Worm (Caenorhabditis elegans) whole organism, L4 larva: ENCODE data around the gene ifo-1.

ENCODE experiments used
- F44E2.7 ChIP-seq: fragments of 200-800 bp; sonication (Bioruptor generic); IDR thresholded peaks from 2 replicates; pipeline ENCODE4 v2.1.2; 2022; ENCODE audit warnings: missing genetic modification characterization, missing compliant biosample characterization
- Y105C5A.15 ChIP-seq: fragments of 200-800 bp; sonication (Bioruptor generic); IDR thresholded peaks from 2 replicates; pipeline ENCODE4 v1.3.6; 2022; ENCODE audit warnings: missing genetic modification characterization, missing compliant biosample characterization
- Y48G9A.11 ChIP-seq: fragments of 200-800 bp; sonication (Bioruptor generic); IDR thresholded peaks from 2 replicates; pipeline ENCODE4 v1.3.6; 2022; ENCODE audit warnings: missing genetic modification reagents, missing genetic modification characterization, missing compliant biosample characterization
- ZK337.2 ChIP-seq: fragments of 200-800 bp; sonication (Bioruptor generic); IDR thresholded peaks from 2 replicates; pipeline ENCODE4 v1.3.6; 2022; ENCODE audit warnings: missing genetic modification reagents, missing genetic modification characterization, missing compliant biosample characterization
- aha-1 ChIP-seq: fragments of 150-350 bp; peaks from one replicate; lab custom pipeline; 2014; ENCODE audit warnings: missing biosample characterization, missing genetic modification characterization
- ama-1 ChIP-seq: fragments of 150-350 bp; optimal IDR thresholded peaks from 2 replicates; lab custom pipeline; 2014; ENCODE audit warnings: inconsistent platforms, mixed read lengths
- arid-1 ChIP-seq: fragments of 200-800 bp; sonication (Bioruptor generic); conservative IDR thresholded peaks from 2 replicates; pipeline ENCODE4 v1.3.6; 2022; ENCODE audit warnings: missing genetic modification reagents, missing genetic modification characterization, missing compliant biosample characterization
- attf-4 ChIP-seq: sonication (generic microtip); optimal IDR thresholded peaks from 3 replicates; lab custom pipeline; 2017; ENCODE audit warnings: missing biosample characterization, missing genetic modification characterization
- ces-1 ChIP-seq: fragments of 150-350 bp; sonication (generic microtip); optimal IDR thresholded peaks from 4 replicates; lab custom pipeline; 2014; ENCODE audit warnings: missing biosample characterization, missing genetic modification reagents, missing genetic modification characterization
- daf-19 ChIP-seq: fragments of 200-800 bp; sonication (Bioruptor generic); conservative IDR thresholded peaks from 2 replicates; pipeline ENCODE4 v1.3.6; 2022; ENCODE audit warnings: missing genetic modification characterization, missing compliant biosample characterization
- daf-8 ChIP-seq: fragments of 200-800 bp; sonication (Bioruptor generic); IDR thresholded peaks from 2 replicates; pipeline ENCODE4 v1.3.6; 2022; ENCODE audit warnings: missing genetic modification characterization, missing compliant biosample characterization
- dmd-6 ChIP-seq: fragments of 200-800 bp; sonication (Bioruptor generic); IDR thresholded peaks from 2 replicates; pipeline ENCODE4 v1.3.6; 2022; ENCODE audit warnings: missing genetic modification reagents, missing genetic modification characterization, missing compliant biosample characterization
- dmd-8 ChIP-seq: fragments of 200-800 bp; sonication (Bioruptor generic); IDR thresholded peaks from 2 replicates; pipeline ENCODE4 v1.3.6; 2022; ENCODE audit warnings: missing genetic modification characterization, missing compliant biosample characterization
- dmd-9 ChIP-seq: fragments of 200-800 bp; sonication (Bioruptor generic); IDR thresholded peaks from 2 replicates; pipeline ENCODE4 v1.3.6; 2022; ENCODE audit warnings: missing genetic modification reagents, missing genetic modification characterization, missing compliant biosample characterization
- dpl-1 ChIP-seq: fragments of 150-350 bp; optimal IDR thresholded peaks from 2 replicates; lab custom pipeline; 2014; ENCODE audit warnings: missing biosample characterization, missing genetic modification reagents, missing genetic modification characterization
- dve-1 ChIP-seq: sonication (generic microtip); optimal IDR thresholded peaks from 2 replicates; lab custom pipeline; 2017; ENCODE audit warnings: antibody characterized with exemption, mild to moderate bottlenecking, missing genetic modification characterization, missing compliant biosample characterization; ENCODE audit not compliant: insufficient read depth
- gei-8 ChIP-seq: fragments of 200-800 bp; sonication (Bioruptor generic); optimal IDR thresholded peaks from 2 replicates; lab custom pipeline; 2018; ENCODE audit warnings: mild to moderate bottlenecking, missing genetic modification characterization, missing compliant biosample characterization
- hlh-11 ChIP-seq: fragments of 200-800 bp; sonication (Bioruptor generic); optimal IDR thresholded peaks from 2 replicates; lab custom pipeline; 2018; ENCODE audit warnings: mild to moderate bottlenecking, missing genetic modification characterization, missing compliant biosample characterization
- hlh-30 ChIP-seq: sonication (generic microtip); optimal IDR thresholded peaks from 2 replicates; lab custom pipeline; 2017; ENCODE audit warnings: antibody characterized with exemption, mild to moderate bottlenecking, missing genetic modification characterization, missing compliant biosample characterization; ENCODE audit not compliant: insufficient read depth
- lin-13 ChIP-seq: fragments of 150-350 bp; optimal IDR thresholded peaks from 2 replicates; lab custom pipeline; 2014; ENCODE audit warnings: missing biosample characterization, missing genetic modification reagents, missing genetic modification characterization
- lir-3 ChIP-seq: sonication (generic microtip); optimal IDR thresholded peaks from 2 replicates; lab custom pipeline; 2016; ENCODE audit warnings: mild to moderate bottlenecking, missing genetic modification characterization, missing compliant biosample characterization
- mdl-1 ChIP-seq, 2 experiments: fragments of 150-350 bp in 1 of 2; sonication (generic microtip) in 1 of 2; optimal IDR thresholded peaks; 2 replicates each; lab custom pipeline; 2014 to 2017; ENCODE audit warnings: missing biosample characterization in 2 of 2, missing genetic modification characterization in 2 of 2
- nhr-10 ChIP-seq: fragments of 150-350 bp; optimal IDR thresholded peaks from 2 replicates; lab custom pipeline; 2014; ENCODE audit warnings: missing biosample characterization, missing genetic modification characterization
- nhr-111 ChIP-seq: fragments of 200-800 bp; sonication (Bioruptor generic); optimal IDR thresholded peaks from 2 replicates; lab custom pipeline; 2018; ENCODE audit warnings: mild to moderate bottlenecking, missing genetic modification characterization, missing compliant biosample characterization
- nhr-25 ChIP-seq: sonication (generic microtip); optimal IDR thresholded peaks from 2 replicates; lab custom pipeline; 2017; ENCODE audit warnings: missing genetic modification characterization, mild to moderate bottlenecking, missing compliant biosample characterization, antibody characterized with exemption, moderate library complexity, borderline replicate concordance; ENCODE audit not compliant: insufficient read depth
- nhr-28 ChIP-seq: fragments of 150-350 bp; optimal IDR thresholded peaks from 2 replicates; lab custom pipeline; 2014; ENCODE audit warnings: missing biosample characterization, missing genetic modification characterization
- nhr-41 ChIP-seq: fragments of 200-800 bp; sonication (Bioruptor generic); IDR thresholded peaks from 2 replicates; pipeline ENCODE4 v1.3.6; 2022; ENCODE audit warnings: missing genetic modification reagents, missing genetic modification characterization, missing compliant biosample characterization
- nhr-76 ChIP-seq: fragments of 150-350 bp; optimal IDR thresholded peaks from 2 replicates; lab custom pipeline; 2014; ENCODE audit warnings: missing biosample characterization, missing genetic modification characterization
- php-3 ChIP-seq: fragments of 200-800 bp; sonication (Bioruptor generic); IDR thresholded peaks from 2 replicates; pipeline ENCODE4 v1.3.6; 2022; ENCODE audit warnings: missing genetic modification reagents, missing genetic modification characterization, missing compliant biosample characterization
- pqm-1 ChIP-seq: sonication (generic microtip); optimal IDR thresholded peaks from 2 replicates; lab custom pipeline; 2017; ENCODE audit warnings: missing biosample characterization, missing genetic modification characterization
- saeg-2 ChIP-seq: fragments of 200-800 bp; sonication (Bioruptor generic); IDR thresholded peaks from 2 replicates; pipeline ENCODE4 v1.3.6; 2022; ENCODE audit warnings: missing genetic modification reagents, missing genetic modification characterization, missing compliant biosample characterization
- sdz-12 ChIP-seq: fragments of 200-800 bp; sonication (Bioruptor generic); optimal IDR thresholded peaks from 2 replicates; lab custom pipeline; 2018; ENCODE audit warnings: mild to moderate bottlenecking, missing genetic modification characterization, missing compliant biosample characterization
- skn-1 ChIP-seq: fragments of 150-350 bp; optimal IDR thresholded peaks from 2 replicates; lab custom pipeline; 2014; ENCODE audit warnings: missing biosample characterization, missing genetic modification characterization
- unc-39 ChIP-seq: sonication (generic microtip); optimal IDR thresholded peaks from 2 replicates; lab custom pipeline; 2017; ENCODE audit warnings: missing biosample characterization, missing genetic modification characterization
- unc-62 ChIP-seq, 3 experiments: fragments of 150-350 bp in 1 of 3; sonication (generic microtip); optimal IDR thresholded peaks in 2 of 3; peaks in 1 of 3; 1 replicate in 1 of 3; 2 replicates in 2 of 3; lab custom pipeline; 2014 to 2017; ENCODE audit warnings: missing biosample characterization in 3 of 3, missing genetic modification characterization in 3 of 3, missing genetic modification reagents in 3 of 3, missing genotype in 1 of 3
- zag-1 ChIP-seq: fragments of 150-350 bp; optimal IDR thresholded peaks from 2 replicates; lab custom pipeline; 2014; ENCODE audit warnings: missing biosample characterization, missing genetic modification characterization
- zfp-3 ChIP-seq: fragments of 200-800 bp; sonication (Bioruptor generic); conservative IDR thresholded peaks from 2 replicates; pipeline ENCODE4 v1.3.6; 2022; ENCODE audit warnings: missing genetic modification reagents, missing genetic modification characterization, missing compliant biosample characterization

ifo-1 gene

DNA sequence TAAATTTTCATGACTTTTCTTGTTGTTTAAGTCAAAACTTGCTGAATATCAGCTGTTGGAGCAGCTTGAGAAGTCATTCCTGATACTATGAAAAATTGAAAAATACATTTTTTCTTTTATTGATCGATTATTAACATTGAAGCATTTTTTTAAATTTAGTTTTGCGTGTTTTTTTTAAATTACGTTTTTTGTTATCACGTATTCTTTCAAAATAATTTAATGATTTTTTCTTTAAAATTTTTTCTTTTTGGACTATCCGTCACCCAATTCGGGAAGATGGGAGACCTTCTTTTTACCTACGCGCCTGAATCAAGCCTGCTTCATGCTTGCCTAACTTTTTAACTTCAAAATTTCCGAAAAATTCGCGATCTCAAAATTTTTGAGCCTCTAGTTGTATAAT, 32.3 kb downstream of the ifo-1 start, which contains the start of gene F42C5.5:
Gene F42C5.5, minus strand, starts transcription at position 101 of the 400 bp plus-strand sequence.
- TF ChIP-seq Y48G9A.11 (no peak), dmd-8 (GFP tag; lab: Robert Waterston, UW) (no peak), nhr-41 (GFP tag; lab: Robert Waterston, UW) (no peak), ZK337.2 (GFP tag; lab: Robert Waterston, UW) (no peak), daf-8 (no peak), gei-8 (GFP tag; lab: Kevin White, UChicago) (no peak), lin-13 (GFP tag; lab: Kevin White, UChicago) (no peak), mdl-1 (tag; optimal IDR thresholded peaks at IDR 0.05; lab: Kevin White, UChicago) (no peak), ces-1 (GFP tag; lab: Kevin White, UChicago) (no peak), nhr-111 (GFP tag; lab: Kevin White, UChicago) (no peak), skn-1 (tag; lab: Kevin White, UChicago) (no peak), zag-1 (no peak), saeg-2 (no peak), daf-19 (GFP tag; lab: Robert Waterston, UW) (no peak), Y105C5A.15 (no peak), ama-1 (lab: Kevin White, UChicago) (no peak), unc-62 (GFP tag; optimal IDR thresholded peaks at IDR 0.05 in 1 of 2; lab: Kevin White, UChicago) (no peak), unc-62 (tag; optimal IDR thresholded peaks at IDR 0.05; lab: Kevin White, UChicago) (no peak), php-3 (GFP tag; lab: Robert Waterston, UW) (no peak), hlh-11 (tag; lab: Kevin White, UChicago) (no peak), zfp-3 (no peak)

DNA sequence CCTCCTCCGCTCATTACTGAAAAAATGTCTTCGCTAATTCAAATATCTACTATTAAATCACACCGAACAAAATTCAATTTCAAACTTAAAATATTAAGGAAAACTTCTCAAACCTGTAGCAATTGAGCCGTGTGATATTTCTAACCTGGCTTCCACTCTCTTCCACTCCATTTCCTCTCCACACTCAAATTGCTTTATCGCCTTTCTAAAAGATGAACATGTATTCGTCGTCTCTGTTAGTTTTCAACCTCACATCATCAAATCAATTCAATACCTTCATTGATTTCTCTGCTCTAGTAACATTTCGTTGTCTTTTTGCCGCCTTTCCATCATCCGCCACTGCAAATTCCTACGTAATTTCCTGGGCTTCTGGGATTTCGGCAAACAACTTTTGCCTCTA, 34.5 kb downstream of the ifo-1 start, which contains the start of gene F42C5.4:
Gene F42C5.4, minus strand, starts transcription at position 171 of the 400 bp plus-strand sequence.
- TF ChIP-seq aha-1 (tag; lab: Kevin White, UChicago) (peak; percentile 91), nhr-25 (tag; lab: Kevin White, UChicago) (no peak)

DNA sequence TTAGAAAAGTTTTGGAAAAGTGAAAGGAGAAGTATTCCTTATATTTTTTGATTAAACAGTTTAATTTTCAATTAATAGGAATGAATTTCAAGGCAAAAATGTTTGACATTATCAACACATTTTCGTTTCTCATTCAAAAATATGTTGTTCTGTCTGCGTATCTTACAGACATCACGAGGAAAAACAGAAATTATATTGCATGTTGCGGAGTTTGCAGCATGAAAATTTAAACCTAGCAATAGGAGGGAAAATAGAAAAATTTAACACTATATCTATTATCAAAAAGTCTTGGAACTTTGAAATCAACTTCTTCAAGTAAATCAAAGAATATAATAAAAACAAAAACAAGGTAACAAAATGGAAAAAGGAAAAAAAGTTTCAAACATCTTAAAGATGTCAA, 35.4 kb downstream of the ifo-1 start:
- peak; percentile 2 for TF ChIP-seq dve-1 (tag; lab: Kevin White, UChicago)
- TF ChIP-seq nhr-76 (tag; lab: Kevin White, UChicago): no peak
- TF ChIP-seq hlh-30 (tag; lab: Kevin White, UChicago): peak; percentile 75
- peak; percentile 12 for TF ChIP-seq nhr-28
- TF ChIP-seq dpl-1 (GFP tag; lab: Kevin White, UChicago): peak; percentile 28

DNA sequence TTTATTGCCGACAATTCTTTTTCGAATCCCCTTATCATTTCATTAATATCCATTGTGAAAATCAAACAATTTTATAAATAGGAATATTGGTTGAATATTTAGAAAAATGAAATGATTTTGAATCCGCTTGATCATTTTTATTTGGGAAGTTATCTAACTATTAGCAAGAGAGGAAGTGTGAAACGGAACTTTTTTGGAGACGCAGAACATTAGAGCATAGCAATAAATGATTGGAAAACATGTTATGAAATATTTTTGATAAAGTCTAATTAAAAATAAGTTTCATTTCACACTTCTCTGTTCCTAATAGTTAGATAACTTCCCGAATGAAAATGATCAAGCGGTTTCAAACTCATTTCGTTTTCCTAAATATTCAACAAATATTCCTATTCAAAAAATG, 39.0 kb downstream of the ifo-1 start, which contains the start of gene F42C5.3:
Gene F42C5.3, minus strand, starts transcription at position 101 of the 400 bp plus-strand sequence.
- TF ChIP-seq sdz-12 (no peak), nhr-28 (no peak), arid-1 (no peak), lir-3 (tag; lab: Kevin White, UChicago) (no peak), unc-39 (tag; lab: Kevin White, UChicago) (no peak), hlh-11 (tag; lab: Kevin White, UChicago) (no peak), nhr-10 (tag; lab: Kevin White, UChicago) (no peak), F44E2.7 (GFP tag; lab: Robert Waterston, UW) (no peak), dmd-6 (GFP tag; lab: Robert Waterston, UW) (no peak), dmd-8 (GFP tag; lab: Robert Waterston, UW) (no peak)

DNA sequence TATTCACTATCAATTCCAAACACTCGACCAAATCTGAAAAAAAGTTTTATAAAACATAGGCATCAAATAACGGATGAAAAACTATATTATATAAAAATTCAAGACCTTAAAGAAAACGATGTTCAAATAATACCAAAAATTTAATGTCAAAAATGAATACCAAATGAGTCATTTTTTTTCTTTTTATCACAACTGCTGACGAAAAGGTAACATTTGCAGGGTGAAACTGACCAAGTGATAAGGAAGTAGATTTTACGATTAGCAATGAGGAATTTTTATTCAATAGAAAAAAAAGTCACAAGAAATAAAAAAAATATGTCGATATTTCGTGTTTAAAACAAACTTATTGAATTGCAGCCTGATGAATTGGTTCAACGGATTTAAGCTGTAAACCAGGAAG, 40.6 kb downstream of the ifo-1 start, which contains the start of gene C06E4.8:
Gene C06E4.8, minus strand, starts transcription at position 37 of the 400 bp plus-strand sequence.
- peak; percentile 25 for TF ChIP-seq nhr-28
- no peak for TF ChIP-seq attf-4
- peak; percentile 61 for TF ChIP-seq pqm-1
- no peak for TF ChIP-seq dmd-9 (GFP tag; lab: Robert Waterston, UW)
- TF ChIP-seq dmd-8 (GFP tag; lab: Robert Waterston, UW): no peak
